Fruit fly (Drosophila melanogaster) whole organism, prepupa: ENCODE data around the gene jet.

ENCODE experiments used
- Blimp-1 ChIP-seq: fragments of 200-800 bp; sonication (Bioruptor generic); optimal IDR thresholded peaks from 3 replicates; lab custom pipeline; 2017; ENCODE audit warnings: missing biosample characterization, missing genetic modification characterization, mild to moderate bottlenecking, moderate library complexity, missing genetic modification reagents
- CG10631 ChIP-seq: fragments of 200-800 bp; sonication (Bioruptor generic); optimal IDR thresholded peaks from 2 replicates; lab custom pipeline; 2016; ENCODE audit warnings: missing biosample characterization, missing genetic modification characterization
- CG10669 ChIP-seq: fragments of 200-800 bp; sonication (Bioruptor generic); optimal IDR thresholded peaks from 3 replicates; lab custom pipeline; 2018; ENCODE audit warnings: missing biosample characterization, mild to moderate bottlenecking, missing genetic modification characterization, moderate library complexity
- CG11294 ChIP-seq: fragments of 200-800 bp; sonication (Bioruptor generic); IDR thresholded peaks from 2 replicates; pipeline ENCODE4 v1.3.6; 2022; ENCODE audit warnings: missing biosample characterization, missing genetic modification characterization
- CG11762 ChIP-seq: fragments of 200-800 bp; sonication (Bioruptor generic); optimal IDR thresholded peaks from 3 replicates; lab custom pipeline; 2016; ENCODE audit warnings: missing biosample characterization, missing genetic modification characterization; ENCODE audit not compliant: insufficient read depth
- CG15336 ChIP-seq: fragments of 200-800 bp; sonication (Bioruptor generic); IDR thresholded peaks from 2 replicates; pipeline ENCODE4 v1.3.6; 2022; ENCODE audit warnings: missing biosample characterization, missing genetic modification characterization
- CG1621 ChIP-seq: fragments of 200-800 bp; sonication (Bioruptor generic); optimal IDR thresholded peaks from 3 replicates; lab custom pipeline; 2018; ENCODE audit warnings: missing biosample characterization, mild to moderate bottlenecking, missing genetic modification characterization
- CG16779 ChIP-seq: fragments of 200-800 bp; sonication (Bioruptor generic); optimal IDR thresholded peaks from 3 replicates; lab custom pipeline; 2017; ENCODE audit warnings: missing biosample characterization, mild to moderate bottlenecking, missing genetic modification characterization
- CG3032 ChIP-seq: fragments of 200-800 bp; optimal IDR thresholded peaks from 2 replicates; lab custom pipeline; 2019; ENCODE audit warnings: missing biosample characterization, mild to moderate bottlenecking, missing genetic modification characterization, moderate library complexity
- CG31627 ChIP-seq: fragments of 200-800 bp; sonication (Bioruptor generic); optimal IDR thresholded peaks from 3 replicates; lab custom pipeline; 2016; ENCODE audit warnings: missing biosample characterization, missing genetic modification characterization
- CG32006 ChIP-seq: fragments of 200-800 bp; sonication (Bioruptor generic); optimal IDR thresholded peaks from 3 replicates; lab custom pipeline; 2017; ENCODE audit warnings: missing biosample characterization, mild to moderate bottlenecking, missing genetic modification characterization
- CG34406 ChIP-seq: fragments of 200-800 bp; sonication (Bioruptor generic); optimal IDR thresholded peaks from 3 replicates; lab custom pipeline; 2016; ENCODE audit warnings: missing biosample characterization, missing genetic modification characterization
- CG3919 ChIP-seq: fragments of 200-800 bp; sonication (Bioruptor generic); optimal IDR thresholded peaks from 3 replicates; lab custom pipeline; 2016; ENCODE audit warnings: missing biosample characterization, missing genetic modification characterization
- CG4318 ChIP-seq: fragments of 200-800 bp; sonication (Bioruptor generic); optimal IDR thresholded peaks from 3 replicates; lab custom pipeline; 2017; ENCODE audit warnings: missing biosample characterization, mild to moderate bottlenecking, missing genetic modification characterization
- CG6163 ChIP-seq: fragments of 200-800 bp; sonication (Bioruptor generic); IDR thresholded peaks from 3 replicates; pipeline ENCODE4 v1.3.6; 2022; ENCODE audit warnings: missing biosample characterization, missing genetic modification characterization
- CG6276 ChIP-seq: fragments of 200-800 bp; sonication (Bioruptor generic); optimal IDR thresholded peaks from 2 replicates; lab custom pipeline; 2017; ENCODE audit warnings: missing biosample characterization, mild to moderate bottlenecking, missing genetic modification characterization
- CG6792 ChIP-seq: fragments of 200-800 bp; sonication (Bioruptor generic); optimal IDR thresholded peaks from 3 replicates; lab custom pipeline; 2016; ENCODE audit warnings: missing biosample characterization, missing genetic modification characterization
- CG6854 ChIP-seq: fragments of 200-800 bp; sonication (Bioruptor generic); optimal IDR thresholded peaks from 2 replicates; lab custom pipeline; 2017; ENCODE audit warnings: missing biosample characterization, mild to moderate bottlenecking, missing genetic modification characterization
- CG7368 ChIP-seq: fragments of 200-800 bp; sonication (Bioruptor generic); optimal IDR thresholded peaks from 3 replicates; lab custom pipeline; 2016; ENCODE audit warnings: missing biosample characterization, missing genetic modification characterization
- CG8119 ChIP-seq: fragments of 200-800 bp; sonication (Bioruptor generic); IDR thresholded peaks from 3 replicates; pipeline ENCODE4 v1.3.6; 2022; ENCODE audit warnings: missing biosample characterization, missing genetic modification characterization
- CG8319 ChIP-seq: fragments of 200-800 bp; sonication (Bioruptor generic); optimal IDR thresholded peaks from 3 replicates; lab custom pipeline; 2016; ENCODE audit warnings: missing biosample characterization, missing genetic modification characterization
- CG8632 ChIP-seq: fragments of 200-800 bp; sonication (Bioruptor generic); optimal IDR thresholded peaks from 3 replicates; lab custom pipeline; 2016; ENCODE audit warnings: missing biosample characterization, missing genetic modification characterization
- Eip75B ChIP-seq: fragments of 200-800 bp; sonication (Bioruptor generic); optimal IDR thresholded peaks from 3 replicates; lab custom pipeline; 2016; ENCODE audit warnings: missing biosample characterization, missing genetic modification characterization
- Eip78C ChIP-seq: fragments of 200-800 bp; sonication (Bioruptor generic); peaks from one replicate; lab custom pipeline; 2016; ENCODE audit warnings: missing biosample characterization, missing genetic modification characterization
- Ets21C ChIP-seq: fragments of 200-800 bp; sonication (Bioruptor generic); optimal IDR thresholded peaks from 3 replicates; lab custom pipeline; 2016; ENCODE audit warnings: missing biosample characterization, missing genetic modification characterization
- Ets96B ChIP-seq: fragments of 200-800 bp; optimal IDR thresholded peaks from 2 replicates; lab custom pipeline; 2019; ENCODE audit warnings: missing biosample characterization, mild to moderate bottlenecking, missing genetic modification characterization, moderate library complexity
- Gug ChIP-seq: fragments of 200-800 bp; sonication (Bioruptor generic); IDR thresholded peaks from 2 replicates; pipeline ENCODE4 v1.3.6; 2022; ENCODE audit warnings: missing biosample characterization, missing genetic modification characterization
- Hr39 ChIP-seq: fragments of 200-800 bp; sonication (Bioruptor generic); optimal IDR thresholded peaks from 2 replicates; lab custom pipeline; 2016; ENCODE audit warnings: missing biosample characterization, missing genetic modification characterization
- Hr4 ChIP-seq: fragments of 200-800 bp; sonication (Bioruptor generic); optimal IDR thresholded peaks from 3 replicates; lab custom pipeline; 2016; ENCODE audit warnings: missing biosample characterization, missing genetic modification characterization
- Lpt ChIP-seq: fragments of 200-800 bp; sonication (Bioruptor generic); optimal IDR thresholded peaks from 3 replicates; lab custom pipeline; 2016; ENCODE audit warnings: missing biosample characterization, missing genetic modification characterization
- OdsH ChIP-seq: fragments of 200-800 bp; sonication (Bioruptor generic); optimal IDR thresholded peaks from 3 replicates; lab custom pipeline; 2016; ENCODE audit warnings: missing biosample characterization, missing genetic modification characterization
- Smox ChIP-seq: fragments of 200-800 bp; sonication (Bioruptor generic); optimal IDR thresholded peaks from 3 replicates; lab custom pipeline; 2016; ENCODE audit warnings: missing biosample characterization, missing genetic modification characterization
- Sox102F ChIP-seq: fragments of 200-800 bp; sonication (Bioruptor generic); optimal IDR thresholded peaks from 2 replicates; lab custom pipeline; 2016; ENCODE audit warnings: missing biosample characterization, mild to moderate bottlenecking, missing genetic modification characterization
- Sox15 ChIP-seq: fragments of 200-800 bp; sonication (Bioruptor generic); optimal IDR thresholded peaks from 3 replicates; lab custom pipeline; 2016; ENCODE audit warnings: missing biosample characterization, missing genetic modification characterization
- acj6 ChIP-seq: fragments of 200-800 bp; sonication (Bioruptor generic); optimal IDR thresholded peaks from 3 replicates; lab custom pipeline; 2016; ENCODE audit warnings: missing biosample characterization, missing genetic modification characterization
- cyc ChIP-seq: fragments of 200-800 bp; sonication (Bioruptor generic); optimal IDR thresholded peaks from 3 replicates; lab custom pipeline; 2016; ENCODE audit warnings: missing biosample characterization, missing genetic modification characterization
- dac ChIP-seq: fragments of 200-800 bp; sonication (Bioruptor generic); optimal IDR thresholded peaks from 2 replicates; lab custom pipeline; 2017; ENCODE audit warnings: missing biosample characterization, mild to moderate bottlenecking, missing genetic modification characterization
- dsx ChIP-seq: fragments of 200-800 bp; optimal IDR thresholded peaks from 3 replicates; lab custom pipeline; 2019; ENCODE audit warnings: missing biosample characterization, mild to moderate bottlenecking, missing genetic modification characterization, moderate library complexity; ENCODE audit not compliant: poor library complexity, severe bottlenecking
- eg ChIP-seq: fragments of 200-800 bp; sonication (Bioruptor generic); IDR thresholded peaks from 3 replicates; pipeline ENCODE4 v1.3.6; 2022; ENCODE audit warnings: missing biosample characterization, missing genetic modification characterization
- esn ChIP-seq: fragments of 200-800 bp; sonication (Bioruptor generic); optimal IDR thresholded peaks from 2 replicates; lab custom pipeline; 2016; ENCODE audit warnings: missing biosample characterization, mild to moderate bottlenecking, missing genetic modification characterization, moderate library complexity
- net ChIP-seq: fragments of 200-800 bp; sonication (Bioruptor generic); optimal IDR thresholded peaks from 3 replicates; lab custom pipeline; 2016; ENCODE audit warnings: missing biosample characterization, missing genetic modification characterization
- salr ChIP-seq, 2 experiments: fragments of 200-800 bp; sonication (Bioruptor generic); optimal IDR thresholded peaks; 3 replicates each; lab custom pipeline; 2016 to 2018; ENCODE audit warnings: missing biosample characterization in 2 of 2, missing genetic modification characterization in 2 of 2, mild to moderate bottlenecking in 1 of 2
- spab ChIP-seq: fragments of 200-800 bp; sonication (Bioruptor generic); optimal IDR thresholded peaks from 2 replicates; lab custom pipeline; 2017; ENCODE audit warnings: missing biosample characterization, mild to moderate bottlenecking, missing genetic modification characterization, missing genetic modification reagents
- ss ChIP-seq, 2 experiments: fragments of 200-800 bp; sonication (Bioruptor generic); optimal IDR thresholded peaks; 2 replicates in 1 of 2; 3 replicates in 1 of 2; lab custom pipeline; 2017 to 2018; ENCODE audit warnings: mild to moderate bottlenecking in 2 of 2, missing biosample characterization in 2 of 2, missing genetic modification characterization in 2 of 2, moderate library complexity in 1 of 2
- svp ChIP-seq: fragments of 200-800 bp; sonication (Bioruptor generic); peaks from one replicate; lab custom pipeline; 2016; ENCODE audit warnings: missing biosample characterization, missing genetic modification characterization
- topi ChIP-seq: fragments of 200-800 bp; sonication (Bioruptor generic); optimal IDR thresholded peaks from 3 replicates; lab custom pipeline; 2016; ENCODE audit warnings: missing biosample characterization, missing genetic modification characterization
- vri ChIP-seq: fragments of 200-800 bp; sonication (Bioruptor generic); optimal IDR thresholded peaks from 3 replicates; lab custom pipeline; 2016; ENCODE audit warnings: missing biosample characterization, mild to moderate bottlenecking, missing genetic modification characterization

The jet gene

DNA sequence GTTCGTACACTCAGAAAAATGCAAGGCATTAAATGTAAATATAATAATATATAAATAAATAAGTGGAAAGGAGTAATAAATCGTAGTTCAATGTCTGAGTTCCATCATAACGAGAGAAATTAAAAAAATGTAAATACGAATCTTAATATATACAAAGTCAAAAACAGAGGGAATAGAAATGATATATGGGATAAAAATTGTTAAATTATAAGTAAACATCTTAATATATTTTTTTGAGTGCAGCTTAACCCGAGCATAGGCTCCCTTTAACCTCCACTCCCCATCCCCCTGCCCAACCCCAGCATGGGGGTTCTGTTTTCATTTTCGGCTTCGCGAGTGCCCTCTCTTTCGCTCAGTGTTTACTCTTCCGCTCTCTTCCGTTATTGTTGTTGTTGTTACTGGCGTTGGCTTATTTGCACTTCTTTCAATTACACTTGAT lies 33.9 kb downstream of the jet start (continued):
- TF ChIP-seq acj6 (GFP tag; lab: Kevin White, UChicago) (peak; percentile 57), vri (GFP tag; lab: Kevin White, UChicago) (no peak), Sox102F (GFP tag; lab: Kevin White, UChicago) (no peak), dac (GFP tag; lab: Kevin White, UChicago) (no peak), CG6792 (GFP tag; lab: Kevin White, UChicago) (peak; percentile 52), Hr39 (GFP tag; lab: Kevin White, UChicago) (no peak), CG11294 (no peak), net (GFP tag; lab: Kevin White, UChicago) (no peak), spab (GFP tag; lab: Kevin White, UChicago) (peak; percentile 50), CG10669 (GFP tag; lab: Kevin White, UChicago) (peak; percentile 30), CG31627 (no peak), CG6854 (no peak), CG8119 (GFP tag; lab: Robert Waterston, UW) (peak; percentile 61), CG1621 (tag; lab: Kevin White, UChicago) (no peak), salr (GFP tag; optimal IDR thresholded peaks at IDR 0.05; lab: Kevin White, UChicago) (no peak), Hr4 (GFP tag; lab: Kevin White, UChicago) (peak; percentile 4), CG6276 (GFP tag; lab: Kevin White, UChicago) (peak; percentile 5), Eip75B (GFP tag; lab: Kevin White, UChicago) (no peak), Lpt (GFP tag; lab: Kevin White, UChicago) (no peak), Blimp-1 (GFP tag; lab: Kevin White, UChicago) (no peak), CG15336 (GFP tag; lab: Robert Waterston, UW) (0 out of 2 replicates have a peak, but pooled peaks have one; percentile 33)

DNA sequence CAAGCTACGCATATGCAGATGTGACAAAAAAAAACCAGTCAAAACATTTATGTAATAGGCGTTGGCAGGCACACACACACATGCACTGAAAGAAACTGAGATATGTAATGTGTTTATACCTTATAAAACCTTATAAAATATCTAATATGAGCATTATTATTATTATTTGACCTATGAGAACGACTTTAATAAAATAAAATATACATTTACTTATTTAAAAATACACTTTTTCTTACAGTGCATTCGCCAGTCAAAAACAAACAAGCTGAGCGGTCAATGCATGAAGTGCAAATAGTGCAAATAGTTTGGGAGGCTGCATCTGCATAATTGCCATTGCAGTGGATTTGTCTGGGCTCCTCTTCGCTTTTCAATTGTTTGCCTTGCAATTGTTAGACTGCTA lies 41.6 kb downstream of the jet start:
- TF ChIP-seq vri (GFP tag; lab: Kevin White, UChicago) (no peak), Blimp-1 (GFP tag; lab: Kevin White, UChicago) (no peak), topi (no peak), dsx (no peak), Ets96B (no peak), Ets21C (GFP tag; lab: Kevin White, UChicago) (no peak), CG6276 (GFP tag; lab: Kevin White, UChicago) (peak; percentile 86), CG11294 (peak; percentile 66), svp (GFP tag; lab: Kevin White, UChicago) (peak; percentile 59), CG8119 (GFP tag; lab: Robert Waterston, UW) (peak; percentile 87), Smox (GFP tag; lab: Kevin White, UChicago) (peak; percentile 11), CG8632 (GFP tag; lab: Kevin White, UChicago) (peak; percentile 20), ss (GFP tag; optimal IDR thresholded peaks at IDR 0.05; lab: Kevin White, UChicago) (no peak), CG16779 (tag; lab: Kevin White, UChicago) (peak; percentile 17), CG15336 (GFP tag; lab: Robert Waterston, UW) (peak; percentile 92), CG11762 (GFP tag; lab: Kevin White, UChicago) (peak; percentile 33), CG34406 (GFP tag; lab: Kevin White, UChicago) (peak; percentile 30), eg (GFP tag; lab: Robert Waterston, UW) (peak; percentile 91), Sox102F (GFP tag; lab: Kevin White, UChicago) (no peak), CG3032 (tag; lab: Kevin White, UChicago) (no peak), CG6163 (peak; percentile 75; the same call in 2 of the 3 replicates), cyc (GFP tag; lab: Kevin White, UChicago) (peak; percentile 10), CG1621 (tag; lab: Kevin White, UChicago) (no peak), acj6 (GFP tag; lab: Kevin White, UChicago) (no peak), CG31627 (no peak), Gug (GFP tag; lab: Robert Waterston, UW) (peak; percentile 65; the same call in 1 of the 2 replicates), salr (GFP tag; optimal IDR thresholded peaks at IDR 0.05; lab: Kevin White, UChicago) (peak in 1 of 2 experiments; percentile 43), OdsH (GFP tag; lab: Kevin White, UChicago) (peak; percentile 60), CG4318 (GFP tag; lab: Kevin White, UChicago) (peak; percentile 24), CG3919 (GFP tag; lab: Kevin White, UChicago) (peak; percentile 49), CG10669 (GFP tag; lab: Kevin White, UChicago) (peak; percentile 8), CG6854 (no peak), esn (GFP tag; lab: Kevin White, UChicago) (no peak), CG32006 (GFP tag; lab: Kevin White, UChicago) (peak; percentile 65), CG8319 (GFP tag; lab: Kevin White, UChicago) (no peak), CG10631 (peak; percentile 43), Eip78C (GFP tag; lab: Kevin White, UChicago) (peak; percentile 89), Eip75B (GFP tag; lab: Kevin White, UChicago) (no peak), CG6792 (GFP tag; lab: Kevin White, UChicago) (peak; percentile 20), CG7368 (GFP tag; lab: Kevin White, UChicago) (peak; percentile 38), Sox15 (GFP tag; lab: Kevin White, UChicago) (peak; percentile 20), Hr4 (GFP tag; lab: Kevin White, UChicago) (peak; percentile 76)
